Worm (Caenorhabditis elegans) whole organism, L4/young adult: Measurements from ENCODE around the gene thoc-7.

Experiments used
- W03F9.2 ChIP-seq: fragments of 150-350 bp; optimal IDR thresholded peaks from 2 replicates; lab custom pipeline; 2014; ENCODE audit warnings: missing biosample characterization, missing genetic modification characterization
- him-1 ChIP-seq: sonication (generic microtip); optimal IDR thresholded peaks from 2 replicates; lab custom pipeline; 2016; ENCODE audit warnings: missing genotype, missing genetic modification reagents, missing genetic modification characterization, missing compliant biosample characterization

ce11 chrIV:13887408-13888163 lies 5.1 kb downstream of the thoc-7 start, which contains the start of gene lin-66:
- TF ChIP-seq W03F9.2 (tag; lab: Kevin White, UChicago), result peak; percentile 59
- TF ChIP-seq him-1 (tag; lab: Kevin White, UChicago), result peak; percentile 94
